Worm (Caenorhabditis elegans) whole organism, L1 larva: ENCODE data around the gene lsm-8.

Experiments used
- ama-1 ChIP-seq: fragments of 150-350 bp; optimal IDR thresholded peaks from 2 replicates; lab custom pipeline; 2014
- dpl-1 ChIP-seq, 3 experiments: fragments of 150-350 bp in 2 of 3; sonication (generic microtip) in 1 of 3; optimal IDR thresholded peaks; 2 replicates each; lab custom pipeline; 2014 to 2017; ENCODE audit warnings: missing biosample characterization in 3 of 3, missing genetic modification characterization in 3 of 3, missing genetic modification reagents in 3 of 3
- elt-3 ChIP-seq, 6 experiments: fragments of 150-350 bp in 1 of 6; sonication (generic microtip); optimal IDR thresholded peaks; 2 replicates each; lab custom pipeline; 2017 to 2018; ENCODE audit warnings: missing biosample characterization in 6 of 6, missing genetic modification characterization in 6 of 6, inconsistent platforms in 1 of 6
- jun-1 ChIP-seq: fragments of 150-350 bp; optimal IDR thresholded peaks from 2 replicates; lab custom pipeline; 2014; ENCODE audit warnings: missing biosample characterization, missing genetic modification reagents, missing genetic modification characterization
- nhr-28 ChIP-seq: fragments of 150-350 bp; optimal IDR thresholded peaks from 2 replicates; lab custom pipeline; 2014; ENCODE audit warnings: missing biosample characterization, missing genetic modification characterization
- snpc-4 ChIP-seq: fragments of 150-350 bp; optimal IDR thresholded peaks from 2 replicates; lab custom pipeline; 2014; ENCODE audit warnings: missing biosample characterization, missing genetic modification characterization
- tbx-2 ChIP-seq: sonication (generic microtip); optimal IDR thresholded peaks from 2 replicates; lab custom pipeline; 2016; ENCODE audit warnings: missing genetic modification characterization, missing compliant biosample characterization
- unc-62 ChIP-seq: fragments of 150-350 bp; optimal IDR thresholded peaks from 2 replicates; lab custom pipeline; 2014; ENCODE audit warnings: missing biosample characterization, missing genetic modification reagents, missing genetic modification characterization

ce11 chrIV:6335908-6336307 lies 9.6 kb downstream of the lsm-8 start, which contains the start of gene mif-4:
- TF ChIP-seq ama-1 (lab: Kevin White, UChicago) (no peak), tbx-2 (no peak), snpc-4 (tag; lab: Kevin White, UChicago) (no peak), dpl-1 (GFP tag; optimal IDR thresholded peaks at IDR 0.05; lab: Kevin White, UChicago) (no peak), nhr-28 (tag; lab: Kevin White, UChicago) (no peak), unc-62 (GFP tag; lab: Kevin White, UChicago) (no peak), jun-1 (no peak), elt-3 (tag; optimal IDR thresholded peaks at IDR 0.05; lab: Kevin White, UChicago) (no peak)
